Fruit fly (Drosophila melanogaster) whole organism, embryonic: ENCODE data around the gene Sps2.
A peak's percentile ranks its signal among the peaks of the same experiment; 100 is the strongest.

Source experiments
- Aef1 ChIP-seq: fragments of 200-800 bp; sonication (Bioruptor generic); IDR thresholded peaks from 3 replicates; pipeline ENCODE4 v1.3.6; 2022; ENCODE audit warnings: missing biosample characterization, missing genetic modification characterization
- Bdp1 ChIP-seq: fragments of 200-800 bp; sonication (Bioruptor generic); optimal IDR thresholded peaks from 3 replicates; lab custom pipeline; 2016; ENCODE audit warnings: missing biosample characterization, missing genetic modification characterization
- CG10321 ChIP-seq: fragments of 200-800 bp; sonication (Bioruptor generic); IDR thresholded peaks from 2 replicates; pipeline ENCODE4 v1.3.6; 2022; ENCODE audit warnings: missing biosample characterization, missing genetic modification characterization
- CG11247 ChIP-seq: fragments of 200-800 bp; sonication (Bioruptor generic); IDR thresholded peaks from 2 replicates; pipeline ENCODE4 v1.3.6; 2022; ENCODE audit warnings: missing biosample characterization, missing genetic modification characterization
- CG11456 ChIP-seq: fragments of 200-800 bp; sonication (Bioruptor generic); IDR thresholded peaks from 3 replicates; pipeline ENCODE4 v1.3.6; 2022; ENCODE audit warnings: missing biosample characterization, missing genetic modification characterization
- CG12219 ChIP-seq: fragments of 200-800 bp; sonication (Bioruptor generic); optimal IDR thresholded peaks from 3 replicates; lab custom pipeline; 2018; ENCODE audit warnings: missing biosample characterization, mild to moderate bottlenecking, missing genetic modification characterization
- CG12942 ChIP-seq: fragments of 200-800 bp; sonication (Bioruptor generic); optimal IDR thresholded peaks from 3 replicates; lab custom pipeline; 2016; ENCODE audit warnings: missing biosample characterization, missing genetic modification characterization
- CG15514 ChIP-seq: fragments of 200-800 bp; sonication (Bioruptor generic); optimal IDR thresholded peaks from 3 replicates; lab custom pipeline; 2017; ENCODE audit warnings: missing biosample characterization, missing genetic modification characterization, mild to moderate bottlenecking, moderate library complexity, missing genetic modification reagents
- CG17612 ChIP-seq: fragments of 200-800 bp; sonication (Bioruptor generic); IDR thresholded peaks from 2 replicates; pipeline ENCODE4 v1.3.6; 2022; ENCODE audit warnings: missing biosample characterization, missing genetic modification characterization
- CG18599 ChIP-seq: fragments of 200-800 bp; sonication (Bioruptor generic); optimal IDR thresholded peaks from 3 replicates; lab custom pipeline; 2017; ENCODE audit warnings: missing biosample characterization, missing genetic modification characterization, mild to moderate bottlenecking, moderate library complexity, missing genetic modification reagents
- CG2120 ChIP-seq: fragments of 200-800 bp; sonication (Bioruptor generic); optimal IDR thresholded peaks from 3 replicates; lab custom pipeline; 2016; ENCODE audit warnings: missing biosample characterization, missing genetic modification characterization
- CG3065 ChIP-seq: fragments of 200-800 bp; sonication (Bioruptor generic); optimal IDR thresholded peaks from 2 replicates; lab custom pipeline; 2016; ENCODE audit warnings: missing biosample characterization, missing genetic modification characterization
- CG32532 ChIP-seq: fragments of 200-800 bp; sonication (Bioruptor generic); IDR thresholded peaks from 2 replicates; pipeline ENCODE4 v1.3.6; 2022; ENCODE audit warnings: missing biosample characterization, missing genetic modification characterization
- CG34376 ChIP-seq: fragments of 200-800 bp; sonication (Bioruptor generic); optimal IDR thresholded peaks from 2 replicates; lab custom pipeline; 2018; ENCODE audit warnings: missing biosample characterization, mild to moderate bottlenecking, missing genetic modification characterization
- CG3726 ChIP-seq: fragments of 200-800 bp; sonication (Bioruptor generic); IDR thresholded peaks from 3 replicates; pipeline ENCODE4, ENCODE4 v1.3.6; 2022; ENCODE audit warnings: missing biosample characterization, missing genetic modification characterization
- CG3838 ChIP-seq: fragments of 200-800 bp; sonication (Bioruptor generic); optimal IDR thresholded peaks from 3 replicates; lab custom pipeline; 2016; ENCODE audit warnings: missing biosample characterization, missing genetic modification characterization
- CG4707 ChIP-seq: fragments of 200-800 bp; sonication (Bioruptor generic); optimal IDR thresholded peaks from 2 replicates; lab custom pipeline; 2018; ENCODE audit warnings: missing biosample characterization, mild to moderate bottlenecking, missing genetic modification characterization, moderate library complexity
- CG4730 ChIP-seq: fragments of 200-800 bp; sonication (Bioruptor generic); IDR thresholded peaks from 2 replicates; pipeline ENCODE4 v1.3.6; 2022; ENCODE audit warnings: missing biosample characterization, missing genetic modification characterization
- CG6175 ChIP-seq: fragments of 200-800 bp; sonication (Bioruptor generic); IDR thresholded peaks from 3 replicates; pipeline ENCODE4 v1.3.6; 2022; ENCODE audit warnings: missing biosample characterization, missing genetic modification characterization
- CG6272 ChIP-seq: fragments of 200-800 bp; sonication (Bioruptor generic); IDR thresholded peaks from 2 replicates; pipeline ENCODE4 v1.3.6; 2022; ENCODE audit warnings: missing biosample characterization, missing genetic modification characterization
- CG6683 ChIP-seq: fragments of 200-800 bp; sonication (Bioruptor generic); optimal IDR thresholded peaks from 2 replicates; lab custom pipeline; 2017; ENCODE audit warnings: missing biosample characterization, mild to moderate bottlenecking, missing genetic modification characterization, missing genetic modification reagents
- CG9437 ChIP-seq: fragments of 200-800 bp; sonication (Bioruptor generic); optimal IDR thresholded peaks from 2 replicates; lab custom pipeline; 2018; ENCODE audit warnings: missing biosample characterization, mild to moderate bottlenecking, missing genetic modification characterization
- CG9727 ChIP-seq: fragments of 200-800 bp; sonication (Bioruptor generic); optimal IDR thresholded peaks from 3 replicates; lab custom pipeline; 2017; ENCODE audit warnings: missing biosample characterization, mild to moderate bottlenecking, missing genetic modification characterization
- Dip3 ChIP-seq: fragments of 200-800 bp; sonication (Bioruptor generic); optimal IDR thresholded peaks from 3 replicates; lab custom pipeline; 2016; ENCODE audit warnings: missing biosample characterization, missing genetic modification characterization
- Fer3 ChIP-seq: fragments of 200-800 bp; sonication (Bioruptor generic); optimal IDR thresholded peaks from 2 replicates; lab custom pipeline; 2018; ENCODE audit warnings: missing biosample characterization, mild to moderate bottlenecking, missing genetic modification characterization, moderate library complexity
- H15 ChIP-seq: fragments of 200-800 bp; sonication (Bioruptor generic); IDR thresholded peaks from 3 replicates; pipeline ENCODE4 v1.3.6; 2022; ENCODE audit warnings: missing biosample characterization, missing genetic modification characterization
- Lim3 ChIP-seq: fragments of 200-800 bp; sonication (Bioruptor generic); IDR thresholded peaks from 2 replicates; pipeline ENCODE4 v1.3.6; 2022; ENCODE audit warnings: missing biosample characterization, missing genetic modification characterization
- Opbp ChIP-seq: fragments of 200-800 bp; sonication (Bioruptor generic); IDR thresholded peaks from 3 replicates; pipeline ENCODE4 v1.3.6; 2022; ENCODE audit warnings: missing biosample characterization, missing genetic modification characterization; ENCODE audit not compliant: partially characterized antibody
- PHDP ChIP-seq: fragments of 200-800 bp; sonication (Bioruptor generic); optimal IDR thresholded peaks from 3 replicates; lab custom pipeline; 2018; ENCODE audit warnings: missing biosample characterization, mild to moderate bottlenecking, missing genetic modification characterization, moderate library complexity
- Ravus ChIP-seq: fragments of 200-800 bp; sonication (Bioruptor generic); IDR thresholded peaks from 2 replicates; pipeline ENCODE4 v1.3.6; 2022; ENCODE audit warnings: missing biosample characterization, missing genetic modification characterization
- TFAM ChIP-seq: fragments of 200-800 bp; sonication (Bioruptor generic); optimal IDR thresholded peaks from 2 replicates; lab custom pipeline; 2017; ENCODE audit warnings: missing biosample characterization, missing genetic modification characterization, inconsistent platforms
- Taf1 ChIP-seq: fragments of 200-800 bp; sonication (Bioruptor generic); IDR thresholded peaks from 2 replicates; pipeline ENCODE4 v1.3.6; 2022; ENCODE audit warnings: missing biosample characterization, missing genetic modification characterization
- ap ChIP-seq: fragments of 200-800 bp; sonication (Bioruptor generic); IDR thresholded peaks from 2 replicates; pipeline ENCODE4 v1.3.6; 2022; ENCODE audit warnings: missing biosample characterization, missing genetic modification characterization
- btn ChIP-seq: fragments of 200-800 bp; sonication (Bioruptor generic); optimal IDR thresholded peaks from 2 replicates; lab custom pipeline; 2016; ENCODE audit warnings: missing biosample characterization, missing genetic modification characterization
- cg ChIP-seq: fragments of 200-800 bp; sonication (Bioruptor generic); optimal IDR thresholded peaks from 3 replicates; lab custom pipeline; 2019; ENCODE audit warnings: missing biosample characterization, mild to moderate bottlenecking, missing genetic modification characterization, moderate library complexity
- en ChIP-seq: fragments of 200-800 bp; sonication (Bioruptor generic); optimal IDR thresholded peaks from 2 replicates; lab custom pipeline; 2016; ENCODE audit warnings: missing biosample characterization, missing genetic modification characterization
- esg ChIP-seq: fragments of 200-800 bp; sonication (Bioruptor generic); conservative IDR thresholded peaks from 2 replicates; pipeline ENCODE4 v1.3.6; 2022; ENCODE audit warnings: missing biosample characterization, missing genetic modification characterization
- ewg ChIP-seq: fragments of 200-800 bp; sonication (Bioruptor generic); optimal IDR thresholded peaks from 3 replicates; lab custom pipeline; 2017; ENCODE audit warnings: mild to moderate bottlenecking, missing biosample characterization, missing genetic modification reagents, missing genetic modification characterization
- fd96Cb ChIP-seq: fragments of 200-800 bp; sonication (Bioruptor generic); optimal IDR thresholded peaks from 2 replicates; lab custom pipeline; 2018; ENCODE audit warnings: missing biosample characterization, mild to moderate bottlenecking, missing genetic modification characterization, moderate library complexity
- ind ChIP-seq: fragments of 200-800 bp; sonication (Bioruptor generic); optimal IDR thresholded peaks from 3 replicates; lab custom pipeline; 2016; ENCODE audit warnings: missing biosample characterization, missing genetic modification characterization
- mld ChIP-seq: fragments of 200-800 bp; sonication (Bioruptor generic); IDR thresholded peaks from 3 replicates; pipeline ENCODE4 v1.3.6; 2022; ENCODE audit warnings: missing biosample characterization, missing genetic modification characterization; ENCODE audit not compliant: partially characterized antibody
- onecut ChIP-seq: fragments of 200-800 bp; sonication (Bioruptor generic); IDR thresholded peaks from 2 replicates; pipeline ENCODE4 v1.3.6; 2022; ENCODE audit warnings: missing biosample characterization, missing genetic modification characterization
- otp ChIP-seq: fragments of 200-800 bp; sonication (Bioruptor generic); IDR thresholded peaks from 3 replicates; pipeline ENCODE4, ENCODE4 v1.3.6; 2022; ENCODE audit warnings: missing biosample characterization, missing genetic modification characterization
- peb ChIP-seq: fragments of 200-800 bp; sonication (Bioruptor generic); IDR thresholded peaks from 2 replicates; pipeline ENCODE4 v1.3.6; 2022; ENCODE audit warnings: missing biosample characterization, missing genetic modification characterization
- pzg ChIP-seq: fragments of 200-800 bp; sonication (Bioruptor generic); optimal IDR thresholded peaks from 3 replicates; lab custom pipeline; 2018; ENCODE audit warnings: missing biosample characterization, mild to moderate bottlenecking, missing genetic modification characterization, moderate library complexity
- salm ChIP-seq: fragments of 200-800 bp; sonication (Bioruptor generic); optimal IDR thresholded peaks from 2 replicates; lab custom pipeline; 2018; ENCODE audit warnings: missing biosample characterization, mild to moderate bottlenecking, missing genetic modification characterization
- scrt ChIP-seq: fragments of 200-800 bp; sonication (Bioruptor generic); optimal IDR thresholded peaks from 2 replicates; lab custom pipeline; 2018; ENCODE audit warnings: missing biosample characterization, mild to moderate bottlenecking, missing genetic modification characterization, moderate library complexity
- sob ChIP-seq: fragments of 200-800 bp; sonication (Bioruptor generic); IDR thresholded peaks from 2 replicates; pipeline ENCODE4 v1.3.6; 2022; ENCODE audit warnings: missing biosample characterization, missing genetic modification characterization
- sug ChIP-seq: fragments of 200-800 bp; optimal IDR thresholded peaks from 2 replicates; lab custom pipeline; 2019; ENCODE audit warnings: missing biosample characterization, mild to moderate bottlenecking, missing genetic modification characterization, moderate library complexity

Sps2 gene

dm6 chr2L:10387869-10388726 is 45.7 kb downstream of the Sps2 start, which contains the start of gene da (continued):
- TF ChIP-seq H15 (GFP tag; lab: Robert Waterston, UW) = 0 out of 3 replicates have a peak, but pooled peaks have one; percentile 13
- peak; percentile 81 for TF ChIP-seq CG15514
- TF ChIP-seq PHDP (tag; lab: Kevin White, UChicago) = peak; percentile 68
- no peak; the same call in 2 of the 3 replicates for TF ChIP-seq CG11456
- peak; percentile 16 for TF ChIP-seq CG34376 (GFP tag; lab: Kevin White, UChicago)
- TF ChIP-seq Opbp (GFP tag; lab: Robert Waterston, UW) = peak; percentile 47; the same call in 1 of the 3 replicates
- TF ChIP-seq Bdp1 (GFP tag; lab: Kevin White, UChicago) = no peak
- TF ChIP-seq Taf1 (GFP tag; lab: Robert Waterston, UW) = no peak
- TF ChIP-seq ap = no peak
- TF ChIP-seq CG6175 (GFP tag; lab: Robert Waterston, UW) = no peak
- TF ChIP-seq CG6272 = peak; percentile 50; the same call in 1 of the 2 replicates
- peak; percentile 66 for TF ChIP-seq CG32532 (GFP tag; lab: Robert Waterston, UW)
- TF ChIP-seq CG12942 (GFP tag; lab: Kevin White, UChicago) = peak; percentile 22
- TF ChIP-seq fd96Cb (tag; lab: Kevin White, UChicago) = peak; percentile 64
- peak; percentile 43 for TF ChIP-seq CG9437 (GFP tag; lab: Kevin White, UChicago)
- TF ChIP-seq Aef1 (GFP tag; lab: Robert Waterston, UW) = peak; percentile 52; the same call in 2 of the 3 replicates
- peak; percentile 86 for TF ChIP-seq pzg (GFP tag; lab: Kevin White, UChicago)
- no peak for TF ChIP-seq CG4730 (GFP tag; lab: Robert Waterston, UW)
- no peak for TF ChIP-seq CG6683 (GFP tag; lab: Kevin White, UChicago)
- TF ChIP-seq Ravus (GFP tag; lab: Robert Waterston, UW) = no peak
- TF ChIP-seq CG4707 (GFP tag; lab: Kevin White, UChicago) = no peak
- TF ChIP-seq Dip3 (GFP tag; lab: Kevin White, UChicago) = peak; percentile 45
- no peak for TF ChIP-seq btn (GFP tag; lab: Kevin White, UChicago)
- TF ChIP-seq CG12219 (GFP tag; lab: Kevin White, UChicago) = peak; percentile 39
- TF ChIP-seq mld (GFP tag; lab: Robert Waterston, UW) = no peak
- TF ChIP-seq CG2120 = peak; percentile 79
- TF ChIP-seq sob (GFP tag; lab: Robert Waterston, UW) = peak; percentile 62; the same call in 1 of the 2 replicates
- no peak; the same call in 2 of the 3 replicates for TF ChIP-seq otp (GFP tag; lab: Robert Waterston, UW)
- no peak for TF ChIP-seq CG17612 (GFP tag; lab: Robert Waterston, UW)
- no peak for TF ChIP-seq TFAM
- peak; percentile 10 for TF ChIP-seq scrt (GFP tag; lab: Kevin White, UChicago)
- TF ChIP-seq CG3065 (GFP tag; lab: Kevin White, UChicago) = no peak
- TF ChIP-seq cg (GFP tag; lab: Kevin White, UChicago) = no peak
- TF ChIP-seq Fer3 (tag; lab: Kevin White, UChicago) = peak; percentile 65
- peak; percentile 75 for TF ChIP-seq sug (tag; lab: Kevin White, UChicago)
- no peak for TF ChIP-seq en (GFP tag; lab: Kevin White, UChicago)
- TF ChIP-seq CG10321 (GFP tag; lab: Robert Waterston, UW) = no peak
- TF ChIP-seq onecut = peak; percentile 49
- TF ChIP-seq esg = peak; percentile 36; the same call in 1 of the 2 replicates
- no peak for TF ChIP-seq Lim3
- TF ChIP-seq CG9727 = peak; percentile 40
- TF ChIP-seq CG18599 = peak; percentile 45
- no peak for TF ChIP-seq CG3726 (GFP tag; lab: Robert Waterston, UW)
- TF ChIP-seq peb = peak; percentile 31; the same call in 1 of the 2 replicates
- TF ChIP-seq CG11247 (GFP tag; lab: Robert Waterston, UW) = peak; percentile 54; the same call in 1 of the 2 replicates
- peak; percentile 29 for TF ChIP-seq salm (tag; lab: Kevin White, UChicago)
- peak; percentile 51 for TF ChIP-seq ind (GFP tag; lab: Kevin White, UChicago)
- TF ChIP-seq CG3838 = no peak
- no peak for TF ChIP-seq ewg
